Fruit fly (Drosophila melanogaster) whole organism, embryonic: ENCODE results near the gene CG14015.

Source experiments
- ATbp ChIP-seq: fragments of 200-800 bp; sonication (Bioruptor generic); optimal IDR thresholded peaks from 2 replicates; lab custom pipeline; 2017; ENCODE audit warnings: missing biosample characterization, mild to moderate bottlenecking, missing genetic modification characterization, missing genetic modification reagents
- Aef1 ChIP-seq: fragments of 200-800 bp; sonication (Bioruptor generic); IDR thresholded peaks from 3 replicates; pipeline ENCODE4 v1.3.6; 2022; ENCODE audit warnings: missing biosample characterization, missing genetic modification characterization
- Awh ChIP-seq: fragments of 200-800 bp; sonication (Bioruptor generic); IDR thresholded peaks from 2 replicates; pipeline ENCODE4, ENCODE4 v1.3.6; 2022; ENCODE audit warnings: missing biosample characterization, missing genetic modification characterization
- BEAF-32 ChIP-seq: fragments of 200-800 bp; sonication (Bioruptor generic); optimal IDR thresholded peaks from 3 replicates; lab custom pipeline; 2017; ENCODE audit warnings: missing biosample characterization, missing genetic modification characterization, mild to moderate bottlenecking, moderate library complexity, missing genetic modification reagents
- BtbVII ChIP-seq: fragments of 200-800 bp; sonication (Bioruptor generic); optimal IDR thresholded peaks from 3 replicates; lab custom pipeline; 2017; ENCODE audit warnings: missing biosample characterization, mild to moderate bottlenecking, missing genetic modification characterization
- CG10565 ChIP-seq: fragments of 200-800 bp; sonication (Bioruptor generic); optimal IDR thresholded peaks from 3 replicates; lab custom pipeline; 2016; ENCODE audit warnings: missing biosample characterization, mild to moderate bottlenecking, missing genetic modification characterization
- CG11696 ChIP-seq: fragments of 200-800 bp; sonication (Bioruptor generic); IDR thresholded peaks from 2 replicates; pipeline ENCODE4 v1.3.6; 2022; ENCODE audit warnings: missing biosample characterization, missing genetic modification characterization
- CG1233 ChIP-seq: fragments of 200-800 bp; sonication (Bioruptor generic); optimal IDR thresholded peaks from 4 replicates; lab custom pipeline; 2018; ENCODE audit warnings: missing biosample characterization, mild to moderate bottlenecking, missing genetic modification characterization
- CG13287 ChIP-seq: fragments of 200-800 bp; sonication (Bioruptor generic); IDR thresholded peaks from 2 replicates; pipeline ENCODE4 v1.3.6; 2022; ENCODE audit warnings: missing biosample characterization, missing genetic modification characterization; ENCODE audit not compliant: partially characterized antibody
- CG13424 ChIP-seq: fragments of 200-800 bp; sonication (Bioruptor generic); optimal IDR thresholded peaks from 2 replicates; lab custom pipeline; 2019; ENCODE audit warnings: missing biosample characterization, mild to moderate bottlenecking, missing genetic modification characterization, moderate library complexity
- CG14667 ChIP-seq: fragments of 200-800 bp; sonication (Bioruptor generic); IDR thresholded peaks from 2 replicates; pipeline ENCODE4 v1.3.6; 2022; ENCODE audit warnings: missing biosample characterization, missing genetic modification characterization
- CG14965 ChIP-seq: fragments of 200-800 bp; sonication (Bioruptor generic); optimal IDR thresholded peaks from 2 replicates; lab custom pipeline; 2016; ENCODE audit warnings: missing biosample characterization, missing genetic modification characterization, borderline replicate concordance
- CG16815 ChIP-seq: fragments of 200-800 bp; sonication (Bioruptor generic); optimal IDR thresholded peaks from 3 replicates; lab custom pipeline; 2017; ENCODE audit warnings: missing biosample characterization, mild to moderate bottlenecking, missing genetic modification characterization
- CG18599 ChIP-seq: fragments of 200-800 bp; sonication (Bioruptor generic); optimal IDR thresholded peaks from 3 replicates; lab custom pipeline; 2017; ENCODE audit warnings: missing biosample characterization, missing genetic modification characterization, mild to moderate bottlenecking, moderate library complexity, missing genetic modification reagents
- CG4617 ChIP-seq: fragments of 200-800 bp; sonication (Bioruptor generic); optimal IDR thresholded peaks from 3 replicates; lab custom pipeline; 2016; ENCODE audit warnings: missing biosample characterization, missing genetic modification characterization, borderline replicate concordance
- CG6272 ChIP-seq: fragments of 200-800 bp; sonication (Bioruptor generic); IDR thresholded peaks from 2 replicates; pipeline ENCODE4 v1.3.6; 2022; ENCODE audit warnings: missing biosample characterization, missing genetic modification characterization
- CG8281 ChIP-seq: fragments of 200-800 bp; sonication (Bioruptor generic); optimal IDR thresholded peaks from 2 replicates; lab custom pipeline; 2018; ENCODE audit warnings: missing biosample characterization, mild to moderate bottlenecking, missing genetic modification characterization, moderate library complexity
- CG8478 ChIP-seq: fragments of >200 bp; optimal IDR thresholded peaks from 2 replicates; lab custom pipeline; 2018
- D19A ChIP-seq: fragments of 200-800 bp; optimal IDR thresholded peaks from 3 replicates; lab custom pipeline; 2019; ENCODE audit warnings: missing biosample characterization, mild to moderate bottlenecking, missing genetic modification characterization, moderate library complexity
- D19B ChIP-seq: fragments of 200-800 bp; sonication (Bioruptor generic); optimal IDR thresholded peaks from 2 replicates; lab custom pipeline; 2017; ENCODE audit warnings: missing biosample characterization, mild to moderate bottlenecking, missing genetic modification characterization
- Hr3 ChIP-seq: fragments of 200-800 bp; sonication (Bioruptor generic); optimal IDR thresholded peaks from 3 replicates; lab custom pipeline; 2016; ENCODE audit warnings: missing biosample characterization, missing genetic modification characterization
- MESR4 ChIP-seq: fragments of 200-800 bp; sonication (Bioruptor generic); optimal IDR thresholded peaks from 2 replicates; lab custom pipeline; 2018; ENCODE audit warnings: missing biosample characterization, mild to moderate bottlenecking, missing genetic modification characterization, moderate library complexity
- NFAT ChIP-seq: fragments of 200-800 bp; sonication (Bioruptor generic); IDR thresholded peaks from 2 replicates; pipeline ENCODE4 v1.3.6; 2022; ENCODE audit warnings: missing biosample characterization, missing genetic modification characterization
- Oaz ChIP-seq: fragments of 200-800 bp; sonication (Bioruptor generic); IDR thresholded peaks from 2 replicates; pipeline ENCODE4 v1.3.6; 2022; ENCODE audit warnings: missing biosample characterization, missing genetic modification characterization
- Pdp1 ChIP-seq, 2 experiments: fragments of 200-800 bp; sonication (Bioruptor generic); optimal IDR thresholded peaks; 3 replicates each; lab custom pipeline; 2016; ENCODE audit warnings: missing biosample characterization in 2 of 2, missing genetic modification characterization in 2 of 2, mild to moderate bottlenecking in 1 of 2, moderate library complexity in 1 of 2
- Ssrp ChIP-seq: fragments of 200-800 bp; sonication (Bioruptor generic); optimal IDR thresholded peaks from 2 replicates; lab custom pipeline; 2018; ENCODE audit warnings: missing biosample characterization, mild to moderate bottlenecking, missing genetic modification characterization, moderate library complexity
- abd-A ChIP-seq: fragments of 200-800 bp; sonication (Bioruptor generic); optimal IDR thresholded peaks from 3 replicates; lab custom pipeline; 2019; ENCODE audit warnings: missing biosample characterization, mild to moderate bottlenecking, missing genetic modification characterization, moderate library complexity
- al ChIP-seq: fragments of 200-800 bp; sonication (Bioruptor generic); IDR thresholded peaks from 2 replicates; pipeline ENCODE4 v1.3.6; 2022; ENCODE audit warnings: missing biosample characterization, missing genetic modification characterization
- aop ChIP-seq: fragments of 200-800 bp; sonication (Bioruptor generic); IDR thresholded peaks from 2 replicates; pipeline ENCODE4 v1.3.6; 2022; ENCODE audit warnings: missing biosample characterization, missing genetic modification characterization
- chn ChIP-seq: fragments of 200-800 bp; sonication (Bioruptor generic); optimal IDR thresholded peaks from 2 replicates; lab custom pipeline; 2016; ENCODE audit warnings: missing biosample characterization, missing genetic modification characterization
- danr ChIP-seq: fragments of 200-800 bp; sonication (Bioruptor generic); IDR thresholded peaks from 2 replicates; pipeline ENCODE4 v1.3.6; 2022; ENCODE audit warnings: missing biosample characterization, missing genetic modification characterization
- dm ChIP-seq: fragments of 200-800 bp; sonication (Bioruptor generic); optimal IDR thresholded peaks from 3 replicates; lab custom pipeline; 2016; ENCODE audit warnings: missing biosample characterization, missing genetic modification characterization
- dmrt11E ChIP-seq: fragments of 200-800 bp; sonication (Bioruptor generic); optimal IDR thresholded peaks from 3 replicates; lab custom pipeline; 2018; ENCODE audit warnings: missing biosample characterization, mild to moderate bottlenecking, missing genetic modification characterization, moderate library complexity
- eve ChIP-seq, 2 experiments: fragments of >200 bp; optimal IDR thresholded peaks; 2 replicates each; lab custom pipeline; 2017; ENCODE audit warnings: missing biosample characterization in 2 of 2, missing genetic modification characterization in 2 of 2
- fd3F ChIP-seq: fragments of 200-800 bp; sonication (Bioruptor generic); optimal IDR thresholded peaks from 2 replicates; lab custom pipeline; 2018; ENCODE audit warnings: missing biosample characterization, mild to moderate bottlenecking, missing genetic modification characterization, moderate library complexity
- fu2 ChIP-seq: fragments of 200-800 bp; sonication (Bioruptor generic); optimal IDR thresholded peaks from 2 replicates; lab custom pipeline; 2016; ENCODE audit warnings: missing biosample characterization, missing genetic modification characterization
- gcm ChIP-seq: fragments of 200-800 bp; sonication (Bioruptor generic); optimal IDR thresholded peaks from 2 replicates; lab custom pipeline; 2019; ENCODE audit warnings: missing biosample characterization, mild to moderate bottlenecking, missing genetic modification characterization, moderate library complexity
- grn ChIP-seq: fragments of 200-800 bp; sonication (Bioruptor generic); optimal IDR thresholded peaks from 3 replicates; lab custom pipeline; 2017; ENCODE audit warnings: missing biosample characterization, missing genetic modification characterization
- gro ChIP-seq: fragments of 200-800 bp; sonication (Bioruptor generic); optimal IDR thresholded peaks from 2 replicates; lab custom pipeline; 2016; ENCODE audit warnings: missing biosample characterization, missing genetic modification characterization
- hth ChIP-seq: fragments of >200 bp; optimal IDR thresholded peaks from 2 replicates; lab custom pipeline; 2017; ENCODE audit warnings: inconsistent platforms
- klu ChIP-seq: fragments of 200-800 bp; sonication (Bioruptor generic); IDR thresholded peaks from 2 replicates; pipeline ENCODE4 v1.3.6; 2022; ENCODE audit warnings: missing biosample characterization, missing genetic modification characterization
- knrl ChIP-seq: fragments of 200-800 bp; sonication (Bioruptor generic); IDR thresholded peaks from 3 replicates; pipeline ENCODE4 v1.3.6; 2022; ENCODE audit warnings: missing biosample characterization, missing genetic modification characterization; ENCODE audit not compliant: partially characterized antibody
- pros ChIP-seq: fragments of 200-800 bp; sonication (Bioruptor generic); optimal IDR thresholded peaks from 3 replicates; lab custom pipeline; 2019; ENCODE audit warnings: missing biosample characterization, mild to moderate bottlenecking, missing genetic modification characterization, moderate library complexity
- pum ChIP-seq: fragments of 200-800 bp; sonication (Bioruptor generic); optimal IDR thresholded peaks from 2 replicates; lab custom pipeline; 2016; ENCODE audit warnings: missing biosample characterization, missing genetic modification characterization
- row ChIP-seq: fragments of 200-800 bp; sonication (Bioruptor generic); IDR thresholded peaks from 3 replicates; pipeline ENCODE4 v1.3.6; 2022; ENCODE audit warnings: missing biosample characterization, missing genetic modification characterization
- sr ChIP-seq: fragments of 200-800 bp; sonication (Bioruptor generic); IDR thresholded peaks from 3 replicates; pipeline ENCODE4 v1.3.6; 2022; ENCODE audit warnings: missing biosample characterization, missing genetic modification characterization
- stwl ChIP-seq: fragments of 200-800 bp; sonication (Bioruptor generic); optimal IDR thresholded peaks from 3 replicates; lab custom pipeline; 2018; ENCODE audit warnings: missing biosample characterization, mild to moderate bottlenecking, missing genetic modification characterization, moderate library complexity
- tna ChIP-seq: fragments of 200-800 bp; sonication (Bioruptor generic); IDR thresholded peaks from 2 replicates; pipeline ENCODE4 v1.3.6; 2022; ENCODE audit warnings: missing biosample characterization, missing genetic modification characterization; ENCODE audit not compliant: partially characterized antibody
- vnd ChIP-seq: fragments of 200-800 bp; sonication (Bioruptor generic); IDR thresholded peaks from 3 replicates; pipeline ENCODE4 v1.3.6; 2022; ENCODE audit warnings: missing biosample characterization, missing genetic modification characterization; ENCODE audit not compliant: partially characterized antibody

The CG14015 gene

dm6 chr2L:5546518-5547287 lies 7.7 kb upstream of the CG14015 start, which contains the start of gene Oscillin (continued):
- TF ChIP-seq CG10565 (GFP tag; lab: Kevin White, UChicago) (peak; percentile 27), stwl (tag; lab: Kevin White, UChicago) (peak; percentile 88), pros (GFP tag; lab: Kevin White, UChicago) (peak; percentile 36), gcm (GFP tag; lab: Kevin White, UChicago) (no peak), BEAF-32 (GFP tag; lab: Kevin White, UChicago) (no peak), CG6272 (GFP tag; lab: Robert Waterston, UW) (peak; percentile 55; the same call in 1 of the 2 replicates), BtbVII (GFP tag; lab: Kevin White, UChicago) (peak; percentile 76), vnd (GFP tag; lab: Robert Waterston, UW) (peak; percentile 51; the same call in 2 of the 3 replicates), CG13424 (no peak), Oaz (GFP tag; lab: Robert Waterston, UW) (no peak; the same call in none of the 2 replicates), ATbp (GFP tag; lab: Kevin White, UChicago) (no peak), abd-A (tag; lab: Kevin White, UChicago) (peak; percentile 64), CG4617 (GFP tag; lab: Kevin White, UChicago) (no peak), knrl (no peak), CG14667 (GFP tag; lab: Robert Waterston, UW) (peak; percentile 63), NFAT (GFP tag; lab: Robert Waterston, UW) (peak; percentile 49; the same call in 1 of the 2 replicates), Pdp1 (GFP tag; optimal IDR thresholded peaks at IDR 0.05; lab: Kevin White, UChicago) (peak; percentile 17 to 91), D19B (GFP tag; lab: Kevin White, UChicago) (peak; percentile 72), CG16815 (peak; percentile 18), CG11696 (GFP tag; lab: Robert Waterston, UW) (peak; percentile 60), MESR4 (GFP tag; lab: Kevin White, UChicago) (peak; percentile 13), aop (GFP tag; lab: Robert Waterston, UW) (no peak), hth (lab: Kevin White, UChicago) (no peak), CG18599 (GFP tag; lab: Kevin White, UChicago) (peak; percentile 89), gro (GFP tag; lab: Kevin White, UChicago) (peak; percentile 14), Hr3 (GFP tag; lab: Kevin White, UChicago) (no peak), Aef1 (GFP tag; lab: Robert Waterston, UW) (peak; percentile 57), fu2 (no peak), CG1233 (GFP tag; lab: Kevin White, UChicago) (peak; percentile 80), al (GFP tag; lab: Robert Waterston, UW) (peak; percentile 74), Awh (peak; percentile 91), Ssrp (tag; lab: Kevin White, UChicago) (peak; percentile 85), dmrt11E (tag; lab: Kevin White, UChicago) (peak; percentile 71), grn (no peak), CG13287 (GFP tag; lab: Robert Waterston, UW) (peak; percentile 59), row (GFP tag; lab: Robert Waterston, UW) (peak; percentile 44), CG14965 (no peak), tna (GFP tag; lab: Robert Waterston, UW) (peak; percentile 78), danr (GFP tag; lab: Robert Waterston, UW) (0 out of 2 replicates have a peak, but pooled peaks have one; percentile 7), CG8478 (no peak), sr (GFP tag; lab: Robert Waterston, UW) (no peak), D19A (tag; lab: Kevin White, UChicago) (peak; percentile 96), CG8281 (tag; lab: Kevin White, UChicago) (peak; percentile 49), eve (GFP tag; optimal IDR thresholded peaks at IDR 0.05; lab: Kevin White, UChicago) (no peak), klu (peak; percentile 72), dm (peak; percentile 42), fd3F (GFP tag; lab: Kevin White, UChicago) (peak; percentile 74), pum (GFP tag; lab: Kevin White, UChicago) (peak; percentile 13), chn (GFP tag; lab: Kevin White, UChicago) (peak; percentile 18)
